Worm (Caenorhabditis elegans): ENCODE measurements around the gene pis-1.

pis-1 gene

ce11 chrIV:9803544-9803943, 7.2 kb upstream of the pis-1 start (continued):
- TF ChIP-seq lin-39 (tag; optimal IDR thresholded peaks at IDR 0.05) (no peak), zfp-3 (GFP tag; conservative IDR thresholded peaks at IDR 0.05) (0 out of 2 replicates have a peak, but pooled peaks have one; percentile 41), php-3 (GFP tag; IDR thresholded peaks at IDR 0.05) (peak; percentile 40; the same call in 1 of the 2 replicates), daf-12 (tag; optimal IDR thresholded peaks at IDR 0.05) (no peak), fkh-10 (GFP tag; optimal IDR thresholded peaks at IDR 0.05) (no peak)

DNA sequence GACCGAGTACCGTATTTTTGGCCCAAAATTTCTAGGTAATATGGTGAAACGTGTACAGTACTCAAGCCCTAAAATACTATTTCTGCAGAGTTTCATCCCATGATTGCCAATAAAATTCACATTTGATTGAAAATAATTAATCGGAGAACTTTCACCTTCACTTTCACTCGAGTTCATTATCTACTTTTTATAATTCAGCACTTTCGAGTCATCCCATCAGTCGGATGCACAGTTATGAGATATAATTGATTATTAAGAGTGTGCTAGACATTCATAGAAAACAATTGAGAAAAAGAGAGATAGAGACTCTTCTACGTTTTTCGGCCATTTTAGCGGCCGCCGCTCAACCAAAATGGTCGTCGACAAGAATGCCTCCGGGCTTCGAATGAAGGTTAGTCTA, 6.3 kb upstream of the pis-1 start, which contains the start of gene fat-3:
fat-3 (plus strand) TSS at position 313 of the 400 bp plus-strand sequence.
- TF ChIP-seq F26F4.8 (GFP tag; conservative IDR thresholded peaks at IDR 0.05), result no peak
- TF ChIP-seq skn-1 (tag; optimal IDR thresholded peaks at IDR 0.05), result no peak
- no peak for TF ChIP-seq ceh-44 (GFP tag; IDR thresholded peaks at IDR 0.05)
- TF ChIP-seq mxl-2 (GFP tag; conservative IDR thresholded peaks at IDR 0.05), result no peak
- no peak for TF ChIP-seq daf-16 (GFP tag; optimal IDR thresholded peaks at IDR 0.05)
- TF ChIP-seq daf-16 (tag; optimal IDR thresholded peaks at IDR 0.05), result peak; percentile 68
- TF ChIP-seq nhr-41 (GFP tag; IDR thresholded peaks at IDR 0.05), result no peak
- no peak for TF ChIP-seq Y5F2A.4 (GFP tag; optimal IDR thresholded peaks at IDR 0.05)
- TF ChIP-seq nhr-42 (GFP tag; IDR thresholded peaks at IDR 0.05), result no peak
- TF ChIP-seq pha-4 (GFP tag; IDR thresholded peaks at IDR 0.05), result no peak
- TF ChIP-seq pha-4 (tag; optimal IDR thresholded peaks at IDR 0.05), result no peak
- TF ChIP-seq nhr-77 (tag; optimal IDR thresholded peaks at IDR 0.05), result no peak
- TF ChIP-seq tra-1 (GFP tag; IDR thresholded peaks at IDR 0.05), result 0 out of 2 replicates have a peak, but pooled peaks have one; percentile 12
- TF ChIP-seq R02D3.7 (tag; optimal IDR thresholded peaks at IDR 0.05), result no peak
- TF ChIP-seq lsy-2 (tag; optimal IDR thresholded peaks at IDR 0.05), result peak in 1 of 2 experiments; percentile 36
- TF ChIP-seq daf-12 (tag; optimal IDR thresholded peaks at IDR 0.05), result no peak
- TF ChIP-seq daf-8 (GFP tag; IDR thresholded peaks at IDR 0.05), result no peak
- TF ChIP-seq F37D6.2 (tag; optimal IDR thresholded peaks at IDR 0.05), result no peak
- TF ChIP-seq nhr-76 (tag; optimal IDR thresholded peaks at IDR 0.05), result no peak
- TF ChIP-seq nhr-48 (tag; optimal IDR thresholded peaks at IDR 0.05), result peak; percentile 4
- TF ChIP-seq duxl-1 (tag; optimal IDR thresholded peaks at IDR 0.05; ENCODE audit: poor library complexity), result no peak
- no peak for TF ChIP-seq zfp-3 (GFP tag; conservative IDR thresholded peaks at IDR 0.05)
- TF ChIP-seq jun-1 (tag; optimal IDR thresholded peaks at IDR 0.05), result no peak
- no peak for TF ChIP-seq zfp-2 (tag; optimal IDR thresholded peaks at IDR 0.05)
- TF ChIP-seq madf-9 (GFP tag; conservative IDR thresholded peaks at IDR 0.05), result no peak
- no peak for TF ChIP-seq madf-5 (GFP tag; IDR thresholded peaks at IDR 0.05)
- peak; percentile 62 for TF ChIP-seq dmd-6 (GFP tag; IDR thresholded peaks at IDR 0.05)
- TF ChIP-seq mep-1 (tag; optimal IDR thresholded peaks at IDR 0.05), result peak; percentile 41
- no peak for TF ChIP-seq nhr-237 (tag; optimal IDR thresholded peaks at IDR 0.05)
- TF ChIP-seq gei-8 (GFP tag; optimal IDR thresholded peaks at IDR 0.05), result no peak
- TF ChIP-seq mdt-29 (GFP tag; IDR thresholded peaks at IDR 0.05), result 0 out of 2 replicates have a peak, but pooled peaks have one; percentile 10
- no peak for TF ChIP-seq Y105C5A.15 (GFP tag; IDR thresholded peaks at IDR 0.05)
- no peak for TF ChIP-seq vab-7 (GFP tag; IDR thresholded peaks at IDR 0.05)
- TF ChIP-seq aha-1 (tag), result no peak
- TF ChIP-seq T20F7.1 (GFP tag; optimal IDR thresholded peaks at IDR 0.05), result no peak
- no peak for TF ChIP-seq lir-3 (tag; optimal IDR thresholded peaks at IDR 0.05)
- no peak for TF ChIP-seq hmg-1.1 (GFP tag; IDR thresholded peaks at IDR 0.05)
- peak; percentile 61 for TF ChIP-seq nhr-28 (tag; optimal IDR thresholded peaks at IDR 0.05)
- no peak for TF ChIP-seq lin-1 (GFP tag; IDR thresholded peaks at IDR 0.05)
- TF ChIP-seq arid-1 (GFP tag; conservative IDR thresholded peaks at IDR 0.05), result no peak
- no peak for TF ChIP-seq ceh-32 (tag; optimal IDR thresholded peaks at IDR 0.05; ENCODE audit: poor library complexity)
- no peak for TF ChIP-seq unc-39 (tag; optimal IDR thresholded peaks at IDR 0.05)
- no peak for TF ChIP-seq zip-11 (GFP tag; IDR thresholded peaks at IDR 0.05)
- TF ChIP-seq F49E8.2 (tag; optimal IDR thresholded peaks at IDR 0.05; ENCODE audit: borderline replicate concordance), result no peak
- TF ChIP-seq egl-27 (tag; optimal IDR thresholded peaks at IDR 0.05), result no peak
- no peak for TF ChIP-seq nhr-10 (tag; optimal IDR thresholded peaks at IDR 0.05)
- peak; percentile 31 for TF ChIP-seq pqm-1 (tag; optimal IDR thresholded peaks at IDR 0.05)
- no peak for TF ChIP-seq ctbp-1 (GFP tag; IDR thresholded peaks at IDR 0.05)
